Fruit fly (Drosophila melanogaster) whole organism, embryonic: Measurements from ENCODE around the gene GAPcenA.

Experiments used
- Adf1 ChIP-seq: fragments of 200-800 bp; sonication (Bioruptor generic); IDR thresholded peaks from 2 replicates; pipeline ENCODE4 v1.3.6; 2022; ENCODE audit warnings: missing biosample characterization, missing genetic modification characterization
- B-H1 ChIP-seq: fragments of 200-800 bp; sonication (Bioruptor generic); IDR thresholded peaks from 3 replicates; pipeline ENCODE4 v1.3.6; 2022; ENCODE audit warnings: missing biosample characterization, missing genetic modification characterization
- Bgb ChIP-seq: fragments of 200-800 bp; sonication (Bioruptor generic); IDR thresholded peaks from 2 replicates; pipeline ENCODE4 v1.3.6; 2022; ENCODE audit warnings: missing biosample characterization, missing genetic modification characterization; ENCODE audit not compliant: partially characterized antibody
- CG10979 ChIP-seq: fragments of 200-800 bp; sonication (Bioruptor generic); optimal IDR thresholded peaks from 2 replicates; lab custom pipeline; 2018; ENCODE audit warnings: missing biosample characterization, mild to moderate bottlenecking, missing genetic modification characterization, moderate library complexity
- CG11560 ChIP-seq: fragments of 200-800 bp; sonication (Bioruptor generic); IDR thresholded peaks from 3 replicates; pipeline ENCODE4 v1.3.6; 2022; ENCODE audit warnings: missing biosample characterization, missing genetic modification characterization
- CG12659 ChIP-seq: fragments of 200-800 bp; sonication (Bioruptor generic); optimal IDR thresholded peaks from 3 replicates; lab custom pipeline; 2017; ENCODE audit warnings: mild to moderate bottlenecking, missing biosample characterization, missing genetic modification reagents, missing genetic modification characterization
- CG14050 ChIP-seq: fragments of 200-800 bp; sonication (Bioruptor generic); IDR thresholded peaks from 3 replicates; pipeline ENCODE4 v1.3.6; 2022; ENCODE audit warnings: missing biosample characterization, missing genetic modification characterization
- CG15011 ChIP-seq: fragments of 200-800 bp; sonication (Bioruptor generic); optimal IDR thresholded peaks from 3 replicates; lab custom pipeline; 2018; ENCODE audit warnings: missing biosample characterization, mild to moderate bottlenecking, missing genetic modification characterization
- CG17328 ChIP-seq: fragments of 200-800 bp; sonication (Bioruptor generic); IDR thresholded peaks from 2 replicates; pipeline ENCODE4 v1.3.6; 2022; ENCODE audit warnings: missing biosample characterization, missing genetic modification characterization
- CG2120 ChIP-seq: fragments of 200-800 bp; sonication (Bioruptor generic); optimal IDR thresholded peaks from 3 replicates; lab custom pipeline; 2016; ENCODE audit warnings: missing biosample characterization, missing genetic modification characterization
- CG2202 ChIP-seq: fragments of 200-800 bp; sonication (Bioruptor generic); optimal IDR thresholded peaks from 2 replicates; lab custom pipeline; 2018; ENCODE audit warnings: missing biosample characterization, mild to moderate bottlenecking, missing genetic modification characterization
- CG2678 ChIP-seq: fragments of 200-800 bp; sonication (Bioruptor generic); optimal IDR thresholded peaks from 3 replicates; lab custom pipeline; 2019; ENCODE audit warnings: missing biosample characterization, mild to moderate bottlenecking, missing genetic modification characterization, moderate library complexity
- CG30403 ChIP-seq: fragments of 200-800 bp; sonication (Bioruptor generic); optimal IDR thresholded peaks from 3 replicates; lab custom pipeline; 2016; ENCODE audit warnings: missing biosample characterization, missing genetic modification characterization
- CG32532 ChIP-seq: fragments of 200-800 bp; sonication (Bioruptor generic); IDR thresholded peaks from 2 replicates; pipeline ENCODE4 v1.3.6; 2022; ENCODE audit warnings: missing biosample characterization, missing genetic modification characterization
- CG32772 ChIP-seq: fragments of 200-800 bp; sonication (Bioruptor generic); IDR thresholded peaks from 2 replicates; pipeline ENCODE4 v1.3.6; 2022; ENCODE audit warnings: missing biosample characterization, missing genetic modification characterization
- CG33213 ChIP-seq: fragments of 200-800 bp; sonication (Bioruptor generic); optimal IDR thresholded peaks from 3 replicates; lab custom pipeline; 2016; ENCODE audit warnings: missing biosample characterization, missing genetic modification characterization
- CG4424 ChIP-seq: fragments of 200-800 bp; sonication (Bioruptor generic); optimal IDR thresholded peaks from 3 replicates; lab custom pipeline; 2016; ENCODE audit warnings: missing biosample characterization, missing genetic modification characterization
- CG4820 ChIP-seq: fragments of 200-800 bp; sonication (Bioruptor generic); optimal IDR thresholded peaks from 3 replicates; lab custom pipeline; 2016; ENCODE audit warnings: missing biosample characterization, missing genetic modification characterization
- CG6689 ChIP-seq: fragments of 200-800 bp; sonication (Bioruptor generic); IDR thresholded peaks from 2 replicates; pipeline ENCODE4 v1.3.6; 2022; ENCODE audit warnings: missing biosample characterization, missing genetic modification characterization
- CG7839 ChIP-seq: fragments of 200-800 bp; sonication (Bioruptor generic); optimal IDR thresholded peaks from 3 replicates; lab custom pipeline; 2018; ENCODE audit warnings: missing biosample characterization, mild to moderate bottlenecking, missing genetic modification characterization, moderate library complexity
- CG8290 ChIP-seq, 3 experiments: fragments of 200-800 bp; sonication (Bioruptor generic); optimal IDR thresholded peaks; 2 replicates each; lab custom pipeline; 2016 to 2019; ENCODE audit warnings: missing biosample characterization in 3 of 3, missing genetic modification characterization in 3 of 3, mild to moderate bottlenecking in 2 of 3, moderate library complexity in 1 of 3
- CG8388 ChIP-seq: fragments of 200-800 bp; sonication (Bioruptor generic); optimal IDR thresholded peaks from 2 replicates; lab custom pipeline; 2019; ENCODE audit warnings: missing biosample characterization, mild to moderate bottlenecking, missing genetic modification characterization, moderate library complexity
- CG8478 ChIP-seq: fragments of >200 bp; optimal IDR thresholded peaks from 2 replicates; lab custom pipeline; 2018
- CG8924 ChIP-seq: fragments of 200-800 bp; optimal IDR thresholded peaks from 3 replicates; lab custom pipeline; 2019; ENCODE audit warnings: missing biosample characterization, mild to moderate bottlenecking, missing genetic modification characterization, moderate library complexity
- CG8944 ChIP-seq: fragments of 200-800 bp; sonication (Bioruptor generic); optimal IDR thresholded peaks from 3 replicates; lab custom pipeline; 2016; ENCODE audit warnings: missing biosample characterization, missing genetic modification characterization
- CkIIα-i1 ChIP-seq: fragments of 200-800 bp; sonication (Bioruptor generic); IDR thresholded peaks from 2 replicates; pipeline ENCODE4 v1.3.6; 2022; ENCODE audit warnings: missing biosample characterization, missing genetic modification characterization
- Gsc ChIP-seq: fragments of 200-800 bp; sonication (Bioruptor generic); IDR thresholded peaks from 2 replicates; pipeline ENCODE4 v1.3.6; 2022; ENCODE audit warnings: missing biosample characterization, missing genetic modification characterization
- HLH4C ChIP-seq: fragments of 200-800 bp; sonication (Bioruptor generic); IDR thresholded peaks from 3 replicates; pipeline ENCODE4 v1.3.6; 2022; ENCODE audit warnings: missing biosample characterization, missing genetic modification characterization; ENCODE audit not compliant: partially characterized antibody
- Hr3 ChIP-seq: fragments of 200-800 bp; sonication (Bioruptor generic); optimal IDR thresholded peaks from 3 replicates; lab custom pipeline; 2016; ENCODE audit warnings: missing biosample characterization, missing genetic modification characterization
- Ptx1 ChIP-seq: fragments of 200-800 bp; sonication (Bioruptor generic); IDR thresholded peaks from 2 replicates; pipeline ENCODE4 v1.3.6; 2022; ENCODE audit warnings: missing biosample characterization, missing genetic modification characterization
- Rfx ChIP-seq: fragments of 200-800 bp; sonication (Bioruptor generic); IDR thresholded peaks from 2 replicates; pipeline ENCODE4 v1.3.6; 2022; ENCODE audit warnings: missing biosample characterization, missing genetic modification characterization
- Sry-β ChIP-seq: fragments of 200-800 bp; sonication (Bioruptor generic); optimal IDR thresholded peaks from 2 replicates; lab custom pipeline; 2018; ENCODE audit warnings: missing biosample characterization, mild to moderate bottlenecking, missing genetic modification characterization, moderate library complexity
- Ssrp ChIP-seq: fragments of 200-800 bp; sonication (Bioruptor generic); optimal IDR thresholded peaks from 2 replicates; lab custom pipeline; 2018; ENCODE audit warnings: missing biosample characterization, mild to moderate bottlenecking, missing genetic modification characterization, moderate library complexity
- ato ChIP-seq: fragments of 200-800 bp; sonication (Bioruptor generic); IDR thresholded peaks from 2 replicates; pipeline ENCODE4 v1.3.6; 2022; ENCODE audit warnings: missing biosample characterization, missing genetic modification characterization; ENCODE audit not compliant: partially characterized antibody
- chn ChIP-seq: fragments of 200-800 bp; sonication (Bioruptor generic); optimal IDR thresholded peaks from 2 replicates; lab custom pipeline; 2016; ENCODE audit warnings: missing biosample characterization, missing genetic modification characterization
- dmrt99B ChIP-seq: fragments of 200-800 bp; sonication (Bioruptor generic); optimal IDR thresholded peaks from 2 replicates; lab custom pipeline; 2018; ENCODE audit warnings: missing biosample characterization, mild to moderate bottlenecking, missing genetic modification characterization, moderate library complexity
- dpn ChIP-seq, 2 experiments: fragments of 200-800 bp; sonication (Bioruptor generic); optimal IDR thresholded peaks; 3 replicates each; lab custom pipeline; 2016; ENCODE audit warnings: missing biosample characterization in 2 of 2, missing genetic modification characterization in 2 of 2
- eyg ChIP-seq: fragments of 200-800 bp; sonication (Bioruptor generic); optimal IDR thresholded peaks from 3 replicates; lab custom pipeline; 2016; ENCODE audit warnings: missing biosample characterization, missing genetic modification characterization
- kah ChIP-seq: fragments of 200-800 bp; sonication (Bioruptor generic); optimal IDR thresholded peaks from 2 replicates; lab custom pipeline; 2018; ENCODE audit warnings: missing biosample characterization, mild to moderate bottlenecking, missing genetic modification characterization
- ken ChIP-seq: fragments of 200-800 bp; sonication (Bioruptor generic); IDR thresholded peaks from 3 replicates; pipeline ENCODE4 v1.3.6; 2022; ENCODE audit warnings: missing biosample characterization, missing genetic modification characterization
- odd ChIP-seq: fragments of 200-800 bp; sonication (Bioruptor generic); optimal IDR thresholded peaks from 2 replicates; lab custom pipeline; 2017; ENCODE audit warnings: missing biosample characterization, mild to moderate bottlenecking, missing genetic modification characterization
- onecut ChIP-seq: fragments of 200-800 bp; sonication (Bioruptor generic); IDR thresholded peaks from 2 replicates; pipeline ENCODE4 v1.3.6; 2022; ENCODE audit warnings: missing biosample characterization, missing genetic modification characterization
- phol ChIP-seq: fragments of 200-800 bp; sonication (Bioruptor generic); optimal IDR thresholded peaks from 3 replicates; lab custom pipeline; 2018; ENCODE audit warnings: missing biosample characterization, mild to moderate bottlenecking, missing genetic modification characterization, moderate library complexity
- rib ChIP-seq: fragments of 200-800 bp; sonication (Bioruptor generic); IDR thresholded peaks from 2 replicates; pipeline ENCODE4 v1.3.6; 2022; ENCODE audit warnings: missing biosample characterization, missing genetic modification characterization
- run ChIP-seq: fragments of 200-800 bp; sonication (Bioruptor generic); optimal IDR thresholded peaks from 3 replicates; lab custom pipeline; 2018; ENCODE audit warnings: missing biosample characterization, mild to moderate bottlenecking, missing genetic modification characterization
- sisA ChIP-seq: fragments of 200-800 bp; sonication (Bioruptor generic); IDR thresholded peaks from 2 replicates; pipeline ENCODE4 v1.3.6; 2022; ENCODE audit warnings: missing biosample characterization, missing genetic modification characterization
- ssp ChIP-seq: fragments of 200-800 bp; sonication (Bioruptor generic); IDR thresholded peaks from 2 replicates; pipeline ENCODE4 v1.3.6; 2022; ENCODE audit warnings: missing biosample characterization, missing genetic modification characterization
- stc ChIP-seq: fragments of 200-800 bp; sonication (Bioruptor generic); IDR thresholded peaks from 2 replicates; pipeline ENCODE4 v1.3.6; 2022; ENCODE audit warnings: missing biosample characterization, missing genetic modification characterization
- wek ChIP-seq: fragments of 200-800 bp; sonication (Bioruptor generic); optimal IDR thresholded peaks from 3 replicates; lab custom pipeline; 2018; ENCODE audit warnings: missing biosample characterization, mild to moderate bottlenecking, missing genetic modification characterization, moderate library complexity
- zfh2 ChIP-seq: fragments of 200-800 bp; sonication (Bioruptor generic); optimal IDR thresholded peaks from 2 replicates; lab custom pipeline; 2016; ENCODE audit warnings: missing biosample characterization, missing genetic modification characterization

The GAPcenA gene

dm6 chr3L:8398763-8399445 is 52.5 kb downstream of the GAPcenA start (continued):
- TF ChIP-seq kah (no peak), ssp (GFP tag; lab: Robert Waterston, UW) (no peak), Rfx (0 out of 2 replicates have a peak, but pooled peaks have one; percentile 33), CG8290 (GFP tag; optimal IDR thresholded peaks at IDR 0.05; lab: Kevin White, UChicago) (no peak), CG8290 (tag; optimal IDR thresholded peaks at IDR 0.05; lab: Kevin White, UChicago) (no peak), CG12659 (GFP tag; lab: Kevin White, UChicago) (no peak), chn (GFP tag; lab: Kevin White, UChicago) (peak; percentile 40), dpn (GFP tag; optimal IDR thresholded peaks at IDR 0.05; lab: Kevin White, UChicago) (peak in 1 of 2 experiments; percentile 37), CG30403 (GFP tag; lab: Kevin White, UChicago) (peak; percentile 34), CG8924 (peak; percentile 23), sisA (GFP tag; lab: Robert Waterston, UW) (peak; percentile 51; the same call in 1 of the 2 replicates), Sry-β (GFP tag; lab: Kevin White, UChicago) (no peak), CkIIα-i1 (GFP tag; lab: Robert Waterston, UW) (no peak), CG2202 (tag; lab: Kevin White, UChicago) (no peak), CG15011 (GFP tag; lab: Kevin White, UChicago) (no peak), stc (GFP tag; lab: Robert Waterston, UW) (no peak), Bgb (no peak), odd (GFP tag; lab: Kevin White, UChicago) (no peak), B-H1 (no peak), CG14050 (GFP tag; lab: Robert Waterston, UW) (no peak), HLH4C (GFP tag; lab: Robert Waterston, UW) (peak; percentile 50; the same call in 1 of the 3 replicates), Gsc (GFP tag; lab: Robert Waterston, UW) (no peak), onecut (no peak), CG6689 (GFP tag; lab: Robert Waterston, UW) (peak; percentile 45; the same call in 1 of the 2 replicates), ato (GFP tag; lab: Robert Waterston, UW) (no peak), CG4424 (GFP tag; lab: Kevin White, UChicago) (peak; percentile 19), Ssrp (tag; lab: Kevin White, UChicago) (peak; percentile 38), CG8944 (GFP tag; lab: Kevin White, UChicago) (peak; percentile 10), Adf1 (GFP tag; lab: Robert Waterston, UW) (no peak), CG10979 (tag; lab: Kevin White, UChicago) (peak; percentile 47), CG32772 (peak; percentile 50), phol (tag; lab: Kevin White, UChicago) (peak; percentile 38), CG4820 (GFP tag; lab: Kevin White, UChicago) (peak; percentile 23), eyg (peak; percentile 16), CG2120 (GFP tag; lab: Kevin White, UChicago) (peak; percentile 41), dmrt99B (tag; lab: Kevin White, UChicago) (no peak), wek (GFP tag; lab: Kevin White, UChicago) (no peak), Ptx1 (peak; percentile 52; the same call in 1 of the 2 replicates), CG7839 (tag; lab: Kevin White, UChicago) (no peak), CG8478 (lab: Kevin White, UChicago) (no peak), CG2678 (no peak), ken (GFP tag; lab: Robert Waterston, UW) (peak; percentile 51; the same call in 1 of the 3 replicates), zfh2 (GFP tag; lab: Kevin White, UChicago) (peak; percentile 29), CG11560 (tag; lab: Robert Waterston, UW) (no peak), rib (GFP tag; lab: Robert Waterston, UW) (no peak), Hr3 (peak; percentile 14), CG32532 (peak; percentile 47; the same call in 1 of the 2 replicates), CG17328 (0 out of 2 replicates have a peak, but pooled peaks have one; percentile 16), run (tag; lab: Kevin White, UChicago) (no peak), CG33213 (GFP tag; lab: Kevin White, UChicago) (peak; percentile 8), CG8388 (GFP tag; lab: Kevin White, UChicago) (peak; percentile 26)
